Fruit fly (Drosophila melanogaster) whole organism, larva: ENCODE measurements around the gene CG15930.

ENCODE experiments used
- noc ChIP-seq: fragments of 200-800 bp; sonication (Bioruptor generic); optimal IDR thresholded peaks from 3 replicates; lab custom pipeline; 2019; ENCODE audit warnings: missing biosample characterization, mild to moderate bottlenecking, missing genetic modification characterization, moderate library complexity

The CG15930 gene

dm6 chrX:5307317-5307716 lies 9.8 kb downstream of the CG15930 start, which contains the start of gene CG17764:
Gene CG17764, minus strand, starts transcription at chrX:5307417.
- TF ChIP-seq noc (tag; lab: Kevin White, UChicago): no peak

- no peak for TF ChIP-seq noc (tag; lab: Kevin White, UChicago)
These were observed 11.5 kb downstream of the CG15930 start, which contains the start of gene CG3323 for dm6 chrX:5305591-5305990. Gene CG3323, minus strand, starts transcription at chrX:5305691.

- TF ChIP-seq noc (tag; lab: Kevin White, UChicago): no peak
These were observed 16.3 kb downstream of the CG15930 start for dm6 chrX:5300623-5301283.

- TF ChIP-seq noc (tag; lab: Kevin White, UChicago): no peak
These were observed 17.1 kb downstream of the CG15930 start for dm6 chrX:5299957-5300356.

- TF ChIP-seq noc (tag; lab: Kevin White, UChicago): no peak
These were observed 21.3 kb downstream of the CG15930 start, which contains the start of gene CG42749 for dm6 chrX:5295766-5296165. Gene CG42749, plus strand, starts transcription at chrX:5296066.

dm6 chrX:5293141-5293540 lies 24.0 kb downstream of the CG15930 start:
- TF ChIP-seq noc (tag; lab: Kevin White, UChicago): no peak

dm6 chrX:5289692-5290091 lies 27.4 kb downstream of the CG15930 start:
- no peak for TF ChIP-seq noc (tag; lab: Kevin White, UChicago)

- no peak for TF ChIP-seq noc (tag; lab: Kevin White, UChicago)
These were observed 30.6 kb downstream of the CG15930 start for dm6 chrX:5286513-5286912.

- TF ChIP-seq noc (tag; lab: Kevin White, UChicago): no peak
These were observed 31.3 kb downstream of the CG15930 start for dm6 chrX:5285835-5286234.
